Fruit fly (Drosophila melanogaster) whole organism, embryonic: ENCODE measurements around the gene klu.

Experiments
- Ada2b ChIP-seq: fragments of 200-800 bp; sonication (Bioruptor generic); IDR thresholded peaks from 2 replicates; pipeline ENCODE4 v1.3.6; 2022; ENCODE audit warnings: missing biosample characterization, missing genetic modification characterization
- Aef1 ChIP-seq: fragments of 200-800 bp; sonication (Bioruptor generic); IDR thresholded peaks from 3 replicates; pipeline ENCODE4 v1.3.6; 2022; ENCODE audit warnings: missing biosample characterization, missing genetic modification characterization
- Atf3 ChIP-seq: fragments of 200-800 bp; sonication (Bioruptor generic); optimal IDR thresholded peaks from 3 replicates; lab custom pipeline; 2016; ENCODE audit warnings: missing biosample characterization, missing genetic modification characterization
- Bdp1 ChIP-seq: fragments of 200-800 bp; sonication (Bioruptor generic); optimal IDR thresholded peaks from 3 replicates; lab custom pipeline; 2016; ENCODE audit warnings: missing biosample characterization, missing genetic modification characterization
- CG11504 ChIP-seq: fragments of 200-800 bp; sonication (Bioruptor generic); optimal IDR thresholded peaks from 3 replicates; lab custom pipeline; 2019; ENCODE audit warnings: missing biosample characterization, mild to moderate bottlenecking, missing genetic modification characterization, moderate library complexity
- CG11560 ChIP-seq: fragments of 200-800 bp; sonication (Bioruptor generic); IDR thresholded peaks from 3 replicates; pipeline ENCODE4 v1.3.6; 2022; ENCODE audit warnings: missing biosample characterization, missing genetic modification characterization
- CG12391 ChIP-seq: fragments of 200-800 bp; sonication (Bioruptor generic); optimal IDR thresholded peaks from 3 replicates; lab custom pipeline; 2018; ENCODE audit warnings: missing biosample characterization, mild to moderate bottlenecking, missing genetic modification characterization, moderate library complexity
- CG14441 ChIP-seq: fragments of 200-800 bp; sonication (Bioruptor generic); IDR thresholded peaks from 2 replicates; pipeline ENCODE4 v1.3.6; 2022; ENCODE audit warnings: missing biosample characterization, missing genetic modification characterization
- CG1647 ChIP-seq: fragments of 200-800 bp; sonication (Bioruptor generic); optimal IDR thresholded peaks from 3 replicates; lab custom pipeline; 2016; ENCODE audit warnings: missing biosample characterization, missing genetic modification characterization
- CG16779 ChIP-seq: fragments of 200-800 bp; sonication (Bioruptor generic); IDR thresholded peaks from 2 replicates; pipeline ENCODE4 v1.3.6; 2022; ENCODE audit warnings: missing biosample characterization, missing genetic modification characterization
- CG18619 ChIP-seq: fragments of 200-800 bp; sonication (Bioruptor generic); optimal IDR thresholded peaks from 3 replicates; lab custom pipeline; 2017; ENCODE audit warnings: missing biosample characterization, mild to moderate bottlenecking, missing genetic modification characterization
- CG2129 ChIP-seq: fragments of 200-800 bp; sonication (Bioruptor generic); IDR thresholded peaks from 2 replicates; pipeline ENCODE4 v1.3.6; 2022; ENCODE audit warnings: missing biosample characterization, missing genetic modification characterization; ENCODE audit not compliant: partially characterized antibody
- CG4820 ChIP-seq: fragments of 200-800 bp; sonication (Bioruptor generic); optimal IDR thresholded peaks from 3 replicates; lab custom pipeline; 2016; ENCODE audit warnings: missing biosample characterization, missing genetic modification characterization
- Dll ChIP-seq: fragments of 200-800 bp; sonication (Bioruptor generic); IDR thresholded peaks from 4 replicates; pipeline ENCODE4 v1.3.6; 2022; ENCODE audit warnings: missing biosample characterization, missing genetic modification characterization; ENCODE audit not compliant: partially characterized antibody
- Doc3 ChIP-seq: fragments of 200-800 bp; sonication (Bioruptor generic); IDR thresholded peaks from 3 replicates; pipeline ENCODE4 v1.3.6; 2022; ENCODE audit warnings: missing biosample characterization, missing genetic modification characterization; ENCODE audit not compliant: partially characterized antibody
- Ets65A ChIP-seq: fragments of 200-800 bp; sonication (Bioruptor generic); peaks from one replicate; lab custom pipeline; 2016; ENCODE audit warnings: missing biosample characterization, missing genetic modification characterization
- HLHmδ ChIP-seq: fragments of 200-800 bp; sonication (Bioruptor generic); optimal IDR thresholded peaks from 2 replicates; lab custom pipeline; 2018; ENCODE audit warnings: missing biosample characterization, mild to moderate bottlenecking, missing genetic modification characterization, moderate library complexity
- Hmx ChIP-seq: fragments of 200-800 bp; sonication (Bioruptor generic); optimal IDR thresholded peaks from 2 replicates; lab custom pipeline; 2016; ENCODE audit warnings: missing biosample characterization, missing genetic modification characterization
- NC2α ChIP-seq: fragments of 200-800 bp; sonication (Bioruptor generic); optimal IDR thresholded peaks from 2 replicates; lab custom pipeline; 2016; ENCODE audit warnings: missing biosample characterization, missing genetic modification characterization
- Nf-YB ChIP-seq: fragments of 200-800 bp; sonication (Bioruptor generic); optimal IDR thresholded peaks from 3 replicates; lab custom pipeline; 2019; ENCODE audit warnings: missing biosample characterization, mild to moderate bottlenecking, missing genetic modification characterization, moderate library complexity
- Nf-YC ChIP-seq: fragments of 200-800 bp; optimal IDR thresholded peaks from 3 replicates; lab custom pipeline; 2019; ENCODE audit warnings: missing biosample characterization, mild to moderate bottlenecking, missing genetic modification characterization, moderate library complexity
- Sry-δ ChIP-seq: fragments of 200-800 bp; sonication (Bioruptor generic); optimal IDR thresholded peaks from 2 replicates; lab custom pipeline; 2016; ENCODE audit warnings: missing biosample characterization, missing genetic modification characterization
- ac ChIP-seq: fragments of 200-800 bp; sonication (Bioruptor generic); optimal IDR thresholded peaks from 3 replicates; lab custom pipeline; 2017; ENCODE audit warnings: missing biosample characterization, mild to moderate bottlenecking, missing genetic modification characterization
- ap ChIP-seq: fragments of 200-800 bp; sonication (Bioruptor generic); IDR thresholded peaks from 2 replicates; pipeline ENCODE4 v1.3.6; 2022; ENCODE audit warnings: missing biosample characterization, missing genetic modification characterization
- ara ChIP-seq: fragments of 200-800 bp; sonication (Bioruptor generic); IDR thresholded peaks from 2 replicates; pipeline ENCODE4 v1.3.6; 2022; ENCODE audit warnings: missing biosample characterization, missing genetic modification characterization
- da ChIP-seq: fragments of 200-800 bp; sonication (Bioruptor generic); optimal IDR thresholded peaks from 2 replicates; lab custom pipeline; 2016; ENCODE audit warnings: missing biosample characterization, missing genetic modification characterization
- en ChIP-seq: fragments of 200-800 bp; sonication (Bioruptor generic); optimal IDR thresholded peaks from 2 replicates; lab custom pipeline; 2016; ENCODE audit warnings: missing biosample characterization, missing genetic modification characterization
- fu2 ChIP-seq: fragments of 200-800 bp; sonication (Bioruptor generic); optimal IDR thresholded peaks from 2 replicates; lab custom pipeline; 2016; ENCODE audit warnings: missing biosample characterization, missing genetic modification characterization
- gt ChIP-seq: fragments of 200-800 bp; sonication (Bioruptor generic); IDR thresholded peaks from 2 replicates; pipeline ENCODE4 v1.3.6; 2022; ENCODE audit warnings: missing biosample characterization, missing genetic modification characterization
- ind ChIP-seq: fragments of 200-800 bp; sonication (Bioruptor generic); optimal IDR thresholded peaks from 3 replicates; lab custom pipeline; 2016; ENCODE audit warnings: missing biosample characterization, missing genetic modification characterization
- jigr1 ChIP-seq: fragments of 200-800 bp; sonication (Bioruptor generic); IDR thresholded peaks from 3 replicates; pipeline ENCODE4 v1.3.6; 2022; ENCODE audit warnings: missing biosample characterization, missing genetic modification characterization
- klu ChIP-seq: fragments of 200-800 bp; sonication (Bioruptor generic); IDR thresholded peaks from 2 replicates; pipeline ENCODE4 v1.3.6; 2022; ENCODE audit warnings: missing biosample characterization, missing genetic modification characterization
- nerfin-1 ChIP-seq: fragments of 200-800 bp; sonication (Bioruptor generic); optimal IDR thresholded peaks from 3 replicates; lab custom pipeline; 2019; ENCODE audit warnings: missing biosample characterization, mild to moderate bottlenecking, missing genetic modification characterization, moderate library complexity
- nerfin-2 ChIP-seq: fragments of 200-800 bp; sonication (Bioruptor generic); IDR thresholded peaks from 2 replicates; pipeline ENCODE4 v1.3.6; 2022; ENCODE audit warnings: missing biosample characterization, missing genetic modification characterization; ENCODE audit not compliant: partially characterized antibody
- pan ChIP-seq, 4 experiments: fragments of >200 bp in 3 of 4; fragments of 200-800 bp in 1 of 4; sonication (Bioruptor generic) in 1 of 4; optimal IDR thresholded peaks in 3 of 4; IDR thresholded peaks in 1 of 4; 2 replicates each; pipeline versions ENCODE4 v1.3.6 to Lab custom; 2017 to 2022; ENCODE audit warnings: missing biosample characterization in 2 of 4, missing genetic modification characterization in 2 of 4, mixed read lengths in 1 of 4
- pita ChIP-seq: fragments of 200-800 bp; sonication (Bioruptor generic); optimal IDR thresholded peaks from 2 replicates; lab custom pipeline; 2017; ENCODE audit warnings: missing biosample characterization, mild to moderate bottlenecking, missing genetic modification characterization
- pros ChIP-seq: fragments of 200-800 bp; sonication (Bioruptor generic); optimal IDR thresholded peaks from 3 replicates; lab custom pipeline; 2019; ENCODE audit warnings: missing biosample characterization, mild to moderate bottlenecking, missing genetic modification characterization, moderate library complexity
- pum ChIP-seq: fragments of 200-800 bp; sonication (Bioruptor generic); optimal IDR thresholded peaks from 2 replicates; lab custom pipeline; 2016; ENCODE audit warnings: missing biosample characterization, missing genetic modification characterization
- sc ChIP-seq, 3 experiments: fragments of >200 bp in 2 of 3; fragments of 200-800 bp in 1 of 3; sonication (Bioruptor generic) in 1 of 3; optimal IDR thresholded peaks; 2 replicates in 2 of 3; 3 replicates in 1 of 3; lab custom pipeline; 2017; ENCODE audit warnings: mild to moderate bottlenecking in 1 of 3, missing biosample characterization in 1 of 3, missing genetic modification characterization in 1 of 3, missing genetic modification reagents in 1 of 3
- sens ChIP-seq: fragments of 200-800 bp; sonication (Bioruptor generic); peaks from one replicate; lab custom pipeline; 2016; ENCODE audit warnings: missing biosample characterization, missing genetic modification characterization
- sima ChIP-seq: fragments of 200-800 bp; sonication (Bioruptor generic); optimal IDR thresholded peaks from 2 replicates; lab custom pipeline; 2016; ENCODE audit warnings: missing biosample characterization, missing genetic modification characterization
- sqz ChIP-seq: fragments of 200-800 bp; sonication (Bioruptor generic); optimal IDR thresholded peaks from 3 replicates; lab custom pipeline; 2018; ENCODE audit warnings: missing biosample characterization, mild to moderate bottlenecking, missing genetic modification characterization
- stwl ChIP-seq: fragments of 200-800 bp; sonication (Bioruptor generic); optimal IDR thresholded peaks from 3 replicates; lab custom pipeline; 2018; ENCODE audit warnings: missing biosample characterization, mild to moderate bottlenecking, missing genetic modification characterization, moderate library complexity
- tna ChIP-seq: fragments of 200-800 bp; sonication (Bioruptor generic); IDR thresholded peaks from 2 replicates; pipeline ENCODE4 v1.3.6; 2022; ENCODE audit warnings: missing biosample characterization, missing genetic modification characterization; ENCODE audit not compliant: partially characterized antibody
- zfh1 ChIP-seq: fragments of 200-800 bp; sonication (Bioruptor generic); IDR thresholded peaks from 3 replicates; pipeline ENCODE4 v1.3.6; 2022; ENCODE audit warnings: missing biosample characterization, missing genetic modification characterization

The klu gene

DNA sequence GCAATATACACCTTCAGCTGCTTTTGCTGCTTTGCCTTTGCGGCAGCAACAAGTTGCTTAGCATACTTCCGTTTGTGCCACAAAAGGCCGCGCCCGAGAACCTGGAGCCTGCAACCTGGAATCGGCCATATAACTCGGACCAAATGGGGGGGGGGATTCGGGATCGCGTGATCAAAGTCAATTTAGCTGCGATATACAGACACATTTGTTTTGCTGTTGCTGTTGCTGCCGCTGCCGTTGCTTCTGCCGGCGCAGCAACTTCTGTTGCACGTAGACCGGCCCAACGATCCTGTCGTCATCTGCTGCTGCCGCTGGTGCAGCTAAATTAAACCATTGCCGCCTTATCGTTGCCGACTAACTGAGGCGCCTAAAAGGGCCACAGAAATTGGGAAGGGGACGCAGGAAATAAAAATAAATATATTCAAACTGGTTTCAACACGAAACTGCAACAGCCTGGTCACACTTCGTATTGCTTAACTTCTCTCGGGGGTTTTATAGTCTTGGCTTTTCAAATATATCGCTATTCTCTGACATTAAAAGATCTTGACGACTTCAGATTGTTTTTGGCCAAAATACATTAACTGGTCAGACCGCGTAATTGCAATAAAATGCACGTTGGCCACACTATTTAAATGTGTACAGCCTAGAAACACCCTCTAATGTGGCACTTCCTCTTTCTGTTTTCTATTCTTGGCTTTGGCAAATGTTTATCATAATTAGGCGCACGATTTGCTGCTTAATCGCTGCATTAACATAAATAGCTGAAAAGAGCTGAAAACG, 17.6 kb downstream of the klu start:
- TF ChIP-seq sc (optimal IDR thresholded peaks at IDR 0.05; lab: Kevin White, UChicago) = no peak
- TF ChIP-seq sc (GFP tag; optimal IDR thresholded peaks at IDR 0.05; lab: Kevin White, UChicago) = no peak
- no peak for TF ChIP-seq nerfin-2 (GFP tag; lab: Robert Waterston, UW)
- no peak for TF ChIP-seq gt (GFP tag; lab: Robert Waterston, UW)
- no peak for TF ChIP-seq pros (GFP tag; lab: Kevin White, UChicago)
- TF ChIP-seq CG11560 = no peak
- TF ChIP-seq NC2α (GFP tag; lab: Kevin White, UChicago) = no peak
- TF ChIP-seq zfh1 (GFP tag; lab: Robert Waterston, UW) = 0 out of 3 replicates have a peak, but pooled peaks have one; percentile 10
- TF ChIP-seq Ets65A (GFP tag; lab: Kevin White, UChicago) = peak; percentile 63
- TF ChIP-seq sens = peak; percentile 67
- no peak for TF ChIP-seq pita
- TF ChIP-seq Bdp1 (GFP tag; lab: Kevin White, UChicago) = no peak
- TF ChIP-seq nerfin-1 = no peak
- peak; percentile 16 for TF ChIP-seq CG11504
- no peak for TF ChIP-seq sima
- TF ChIP-seq CG2129 (GFP tag; lab: Robert Waterston, UW) = no peak
- TF ChIP-seq CG18619 (GFP tag; lab: Kevin White, UChicago) = no peak
- peak; percentile 95 for TF ChIP-seq stwl (tag; lab: Kevin White, UChicago)
- 0 out of 3 replicates have a peak, but pooled peaks have one; percentile 13 for TF ChIP-seq Doc3 (GFP tag; lab: Robert Waterston, UW)
- 0 out of 4 replicates have a peak, but pooled peaks have one; percentile 30 for TF ChIP-seq Dll (GFP tag; lab: Robert Waterston, UW)
- TF ChIP-seq tna (GFP tag; lab: Robert Waterston, UW) = no peak
- TF ChIP-seq CG14441 = no peak
- TF ChIP-seq, all 482 proteins: peak for 7

DNA sequence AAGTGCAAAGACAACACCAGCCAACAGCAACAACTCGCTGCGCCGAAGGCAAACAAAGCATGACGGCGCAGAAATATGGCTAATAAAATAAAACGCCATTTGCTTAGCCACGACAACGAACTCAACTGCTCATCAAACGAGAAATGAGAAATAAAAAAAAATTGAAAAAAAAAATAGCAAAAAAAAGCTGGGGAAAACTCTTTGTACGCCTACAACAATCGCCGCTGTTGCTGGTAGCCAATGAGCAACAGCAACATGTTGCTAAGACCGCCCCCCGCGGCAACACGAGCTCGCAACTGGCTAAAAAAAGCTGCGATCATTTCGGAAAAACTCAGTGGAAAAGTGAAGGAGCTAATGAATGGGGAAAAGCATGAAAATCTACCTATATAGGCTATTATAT, 19.1 kb downstream of the klu start:
- 0 out of 2 replicates have a peak, but pooled peaks have one; percentile 5 for TF ChIP-seq klu
- peak; percentile 65 for TF ChIP-seq Nf-YB (GFP tag; lab: Kevin White, UChicago)
- no peak for TF ChIP-seq CG12391 (tag; lab: Kevin White, UChicago)
- TF ChIP-seq jigr1 (GFP tag; lab: Robert Waterston, UW) = no peak
- peak; percentile 22 for TF ChIP-seq sqz (GFP tag; lab: Kevin White, UChicago)
- peak; percentile 91 for TF ChIP-seq CG11504
- TF ChIP-seq Nf-YC (tag; lab: Kevin White, UChicago) = peak; percentile 38

DNA sequence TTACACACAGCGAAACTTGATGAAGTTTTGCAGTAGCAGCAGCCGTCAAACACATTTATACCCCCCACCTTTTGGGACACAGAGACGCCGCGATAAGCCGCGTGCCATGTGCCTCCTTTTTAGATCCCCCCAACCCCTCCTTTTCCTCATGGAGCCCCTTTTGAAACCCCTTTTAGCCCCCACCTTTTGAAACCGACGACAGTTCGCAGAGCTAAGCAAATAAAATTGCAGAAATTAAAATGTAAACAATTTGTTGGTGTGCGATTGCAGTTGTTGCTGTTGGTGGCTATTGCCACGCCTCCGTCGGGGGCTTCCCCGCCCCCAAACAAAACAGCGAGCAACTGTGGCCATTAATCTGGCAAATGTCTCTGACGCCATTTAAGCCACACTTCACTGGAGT, 19.7 kb downstream of the klu start:
- no peak for TF ChIP-seq pan (optimal IDR thresholded peaks at IDR 0.05; lab: Kevin White, UChicago)
- no peak for TF ChIP-seq pan (GFP tag; optimal IDR thresholded peaks at IDR 0.05 in 1 of 2, IDR thresholded peaks at IDR 0.05 in 1 of 2)
- no peak for TF ChIP-seq CG4820
- TF ChIP-seq Ada2b (GFP tag; lab: Robert Waterston, UW) = no peak
- TF ChIP-seq HLHmδ = no peak
- TF ChIP-seq fu2 = no peak
- TF ChIP-seq da = no peak
- TF ChIP-seq pum (GFP tag; lab: Kevin White, UChicago) = no peak
- TF ChIP-seq en (GFP tag; lab: Kevin White, UChicago) = no peak
- no peak for TF ChIP-seq ap (GFP tag; lab: Robert Waterston, UW)
- no peak for TF ChIP-seq Atf3 (GFP tag; lab: Kevin White, UChicago)
- TF ChIP-seq Hmx (GFP tag; lab: Kevin White, UChicago) = no peak
- no peak for TF ChIP-seq Aef1 (GFP tag; lab: Robert Waterston, UW)
- TF ChIP-seq CG16779 (GFP tag; lab: Robert Waterston, UW) = no peak
- no peak for TF ChIP-seq ind (GFP tag; lab: Kevin White, UChicago)
- no peak for TF ChIP-seq ac (GFP tag; lab: Kevin White, UChicago)
- no peak for TF ChIP-seq ara (GFP tag; lab: Robert Waterston, UW)
- no peak for TF ChIP-seq Sry-δ (GFP tag; lab: Kevin White, UChicago)
- TF ChIP-seq CG1647 (GFP tag; lab: Kevin White, UChicago) = no peak
